Fruit fly (Drosophila melanogaster) whole organism, prepupa: ENCODE results near the gene dy.

Experiments used
- CG10631 ChIP-seq: fragments of 200-800 bp; sonication (Bioruptor generic); optimal IDR thresholded peaks from 2 replicates; lab custom pipeline; 2016; ENCODE audit warnings: missing biosample characterization, missing genetic modification characterization
- CG10669 ChIP-seq: fragments of 200-800 bp; sonication (Bioruptor generic); optimal IDR thresholded peaks from 3 replicates; lab custom pipeline; 2018; ENCODE audit warnings: missing biosample characterization, mild to moderate bottlenecking, missing genetic modification characterization, moderate library complexity
- CG11294 ChIP-seq: fragments of 200-800 bp; sonication (Bioruptor generic); IDR thresholded peaks from 2 replicates; pipeline ENCODE4 v1.3.6; 2022; ENCODE audit warnings: missing biosample characterization, missing genetic modification characterization
- CG11762 ChIP-seq: fragments of 200-800 bp; sonication (Bioruptor generic); optimal IDR thresholded peaks from 3 replicates; lab custom pipeline; 2016; ENCODE audit warnings: missing biosample characterization, missing genetic modification characterization; ENCODE audit not compliant: insufficient read depth
- CG11902 ChIP-seq: fragments of 200-800 bp; sonication (Bioruptor generic); optimal IDR thresholded peaks from 3 replicates; lab custom pipeline; 2016; ENCODE audit warnings: missing biosample characterization, missing genetic modification characterization
- CG15336 ChIP-seq: fragments of 200-800 bp; sonication (Bioruptor generic); IDR thresholded peaks from 2 replicates; pipeline ENCODE4 v1.3.6; 2022; ENCODE audit warnings: missing biosample characterization, missing genetic modification characterization
- CG16779 ChIP-seq: fragments of 200-800 bp; sonication (Bioruptor generic); optimal IDR thresholded peaks from 3 replicates; lab custom pipeline; 2017; ENCODE audit warnings: missing biosample characterization, mild to moderate bottlenecking, missing genetic modification characterization
- CG3032 ChIP-seq: fragments of 200-800 bp; optimal IDR thresholded peaks from 2 replicates; lab custom pipeline; 2019; ENCODE audit warnings: missing biosample characterization, mild to moderate bottlenecking, missing genetic modification characterization, moderate library complexity
- CG31627 ChIP-seq: fragments of 200-800 bp; sonication (Bioruptor generic); optimal IDR thresholded peaks from 3 replicates; lab custom pipeline; 2016; ENCODE audit warnings: missing biosample characterization, missing genetic modification characterization
- CG32006 ChIP-seq: fragments of 200-800 bp; sonication (Bioruptor generic); optimal IDR thresholded peaks from 3 replicates; lab custom pipeline; 2017; ENCODE audit warnings: missing biosample characterization, mild to moderate bottlenecking, missing genetic modification characterization
- CG3919 ChIP-seq: fragments of 200-800 bp; sonication (Bioruptor generic); optimal IDR thresholded peaks from 3 replicates; lab custom pipeline; 2016; ENCODE audit warnings: missing biosample characterization, missing genetic modification characterization
- CG4318 ChIP-seq: fragments of 200-800 bp; sonication (Bioruptor generic); optimal IDR thresholded peaks from 3 replicates; lab custom pipeline; 2017; ENCODE audit warnings: missing biosample characterization, mild to moderate bottlenecking, missing genetic modification characterization
- CG6163 ChIP-seq: fragments of 200-800 bp; sonication (Bioruptor generic); IDR thresholded peaks from 3 replicates; pipeline ENCODE4 v1.3.6; 2022; ENCODE audit warnings: missing biosample characterization, missing genetic modification characterization
- CG6276 ChIP-seq: fragments of 200-800 bp; sonication (Bioruptor generic); optimal IDR thresholded peaks from 2 replicates; lab custom pipeline; 2017; ENCODE audit warnings: missing biosample characterization, mild to moderate bottlenecking, missing genetic modification characterization
- CG6808 ChIP-seq: fragments of 200-800 bp; sonication (Bioruptor generic); optimal IDR thresholded peaks from 3 replicates; lab custom pipeline; 2017; ENCODE audit warnings: missing biosample characterization, missing genetic modification characterization, mild to moderate bottlenecking, moderate library complexity, missing genetic modification reagents
- CG8119 ChIP-seq: fragments of 200-800 bp; sonication (Bioruptor generic); IDR thresholded peaks from 3 replicates; pipeline ENCODE4 v1.3.6; 2022; ENCODE audit warnings: missing biosample characterization, missing genetic modification characterization
- CG8632 ChIP-seq: fragments of 200-800 bp; sonication (Bioruptor generic); optimal IDR thresholded peaks from 3 replicates; lab custom pipeline; 2016; ENCODE audit warnings: missing biosample characterization, missing genetic modification characterization
- CG9139 ChIP-seq: fragments of 200-800 bp; sonication (Bioruptor generic); optimal IDR thresholded peaks from 3 replicates; lab custom pipeline; 2017; ENCODE audit warnings: missing biosample characterization, mild to moderate bottlenecking, missing genetic modification characterization
- Eip78C ChIP-seq: fragments of 200-800 bp; sonication (Bioruptor generic); peaks from one replicate; lab custom pipeline; 2016; ENCODE audit warnings: missing biosample characterization, missing genetic modification characterization
- Eip93F ChIP-seq: fragments of 200-800 bp; sonication (Bioruptor generic); optimal IDR thresholded peaks from 2 replicates; lab custom pipeline; 2016; ENCODE audit warnings: missing biosample characterization, mild to moderate bottlenecking, missing genetic modification characterization
- Ets21C ChIP-seq: fragments of 200-800 bp; sonication (Bioruptor generic); optimal IDR thresholded peaks from 3 replicates; lab custom pipeline; 2016; ENCODE audit warnings: missing biosample characterization, missing genetic modification characterization
- Ets96B ChIP-seq: fragments of 200-800 bp; optimal IDR thresholded peaks from 2 replicates; lab custom pipeline; 2019; ENCODE audit warnings: missing biosample characterization, mild to moderate bottlenecking, missing genetic modification characterization, moderate library complexity
- Gug ChIP-seq: fragments of 200-800 bp; sonication (Bioruptor generic); IDR thresholded peaks from 2 replicates; pipeline ENCODE4 v1.3.6; 2022; ENCODE audit warnings: missing biosample characterization, missing genetic modification characterization
- Hr39 ChIP-seq: fragments of 200-800 bp; sonication (Bioruptor generic); optimal IDR thresholded peaks from 2 replicates; lab custom pipeline; 2016; ENCODE audit warnings: missing biosample characterization, missing genetic modification characterization
- Hr4 ChIP-seq: fragments of 200-800 bp; sonication (Bioruptor generic); optimal IDR thresholded peaks from 3 replicates; lab custom pipeline; 2016; ENCODE audit warnings: missing biosample characterization, missing genetic modification characterization
- Lpt ChIP-seq: fragments of 200-800 bp; sonication (Bioruptor generic); optimal IDR thresholded peaks from 3 replicates; lab custom pipeline; 2016; ENCODE audit warnings: missing biosample characterization, missing genetic modification characterization
- Met ChIP-seq: fragments of 200-800 bp; sonication (Bioruptor generic); optimal IDR thresholded peaks from 3 replicates; lab custom pipeline; 2016; ENCODE audit warnings: missing biosample characterization, missing genetic modification characterization
- OdsH ChIP-seq: fragments of 200-800 bp; sonication (Bioruptor generic); optimal IDR thresholded peaks from 3 replicates; lab custom pipeline; 2016; ENCODE audit warnings: missing biosample characterization, missing genetic modification characterization
- Smox ChIP-seq: fragments of 200-800 bp; sonication (Bioruptor generic); optimal IDR thresholded peaks from 3 replicates; lab custom pipeline; 2016; ENCODE audit warnings: missing biosample characterization, missing genetic modification characterization
- Sox102F ChIP-seq: fragments of 200-800 bp; sonication (Bioruptor generic); optimal IDR thresholded peaks from 2 replicates; lab custom pipeline; 2016; ENCODE audit warnings: missing biosample characterization, mild to moderate bottlenecking, missing genetic modification characterization
- Sox15 ChIP-seq: fragments of 200-800 bp; sonication (Bioruptor generic); optimal IDR thresholded peaks from 3 replicates; lab custom pipeline; 2016; ENCODE audit warnings: missing biosample characterization, missing genetic modification characterization
- acj6 ChIP-seq: fragments of 200-800 bp; sonication (Bioruptor generic); optimal IDR thresholded peaks from 3 replicates; lab custom pipeline; 2016; ENCODE audit warnings: missing biosample characterization, missing genetic modification characterization
- cyc ChIP-seq: fragments of 200-800 bp; sonication (Bioruptor generic); optimal IDR thresholded peaks from 3 replicates; lab custom pipeline; 2016; ENCODE audit warnings: missing biosample characterization, missing genetic modification characterization
- dac ChIP-seq: fragments of 200-800 bp; sonication (Bioruptor generic); optimal IDR thresholded peaks from 2 replicates; lab custom pipeline; 2017; ENCODE audit warnings: missing biosample characterization, mild to moderate bottlenecking, missing genetic modification characterization
- dsx ChIP-seq: fragments of 200-800 bp; optimal IDR thresholded peaks from 3 replicates; lab custom pipeline; 2019; ENCODE audit warnings: missing biosample characterization, mild to moderate bottlenecking, missing genetic modification characterization, moderate library complexity; ENCODE audit not compliant: poor library complexity, severe bottlenecking
- esn ChIP-seq: fragments of 200-800 bp; sonication (Bioruptor generic); optimal IDR thresholded peaks from 2 replicates; lab custom pipeline; 2016; ENCODE audit warnings: missing biosample characterization, mild to moderate bottlenecking, missing genetic modification characterization, moderate library complexity
- fd59A ChIP-seq: fragments of 200-800 bp; sonication (Bioruptor generic); optimal IDR thresholded peaks from 2 replicates; lab custom pipeline; 2017; ENCODE audit warnings: missing biosample characterization, mild to moderate bottlenecking, missing genetic modification characterization, missing genetic modification reagents
- fkh ChIP-seq: fragments of 200-800 bp; sonication (Bioruptor generic); optimal IDR thresholded peaks from 3 replicates; lab custom pipeline; 2017; ENCODE audit warnings: missing biosample characterization, mild to moderate bottlenecking, missing genetic modification characterization, moderate library complexity
- lz ChIP-seq: fragments of 200-800 bp; sonication (Bioruptor generic); optimal IDR thresholded peaks from 3 replicates; lab custom pipeline; 2016; ENCODE audit warnings: missing biosample characterization, missing genetic modification characterization
- net ChIP-seq: fragments of 200-800 bp; sonication (Bioruptor generic); optimal IDR thresholded peaks from 3 replicates; lab custom pipeline; 2016; ENCODE audit warnings: missing biosample characterization, missing genetic modification characterization
- pdm3 ChIP-seq: fragments of 200-800 bp; sonication (Bioruptor generic); optimal IDR thresholded peaks from 3 replicates; lab custom pipeline; 2016; ENCODE audit warnings: missing biosample characterization, missing genetic modification characterization
- salr ChIP-seq, 2 experiments: fragments of 200-800 bp; sonication (Bioruptor generic); optimal IDR thresholded peaks; 3 replicates each; lab custom pipeline; 2016 to 2018; ENCODE audit warnings: missing biosample characterization in 2 of 2, missing genetic modification characterization in 2 of 2, mild to moderate bottlenecking in 1 of 2
- svp ChIP-seq: fragments of 200-800 bp; sonication (Bioruptor generic); peaks from one replicate; lab custom pipeline; 2016; ENCODE audit warnings: missing biosample characterization, missing genetic modification characterization
- topi ChIP-seq: fragments of 200-800 bp; sonication (Bioruptor generic); optimal IDR thresholded peaks from 3 replicates; lab custom pipeline; 2016; ENCODE audit warnings: missing biosample characterization, missing genetic modification characterization

dy gene

DNA sequence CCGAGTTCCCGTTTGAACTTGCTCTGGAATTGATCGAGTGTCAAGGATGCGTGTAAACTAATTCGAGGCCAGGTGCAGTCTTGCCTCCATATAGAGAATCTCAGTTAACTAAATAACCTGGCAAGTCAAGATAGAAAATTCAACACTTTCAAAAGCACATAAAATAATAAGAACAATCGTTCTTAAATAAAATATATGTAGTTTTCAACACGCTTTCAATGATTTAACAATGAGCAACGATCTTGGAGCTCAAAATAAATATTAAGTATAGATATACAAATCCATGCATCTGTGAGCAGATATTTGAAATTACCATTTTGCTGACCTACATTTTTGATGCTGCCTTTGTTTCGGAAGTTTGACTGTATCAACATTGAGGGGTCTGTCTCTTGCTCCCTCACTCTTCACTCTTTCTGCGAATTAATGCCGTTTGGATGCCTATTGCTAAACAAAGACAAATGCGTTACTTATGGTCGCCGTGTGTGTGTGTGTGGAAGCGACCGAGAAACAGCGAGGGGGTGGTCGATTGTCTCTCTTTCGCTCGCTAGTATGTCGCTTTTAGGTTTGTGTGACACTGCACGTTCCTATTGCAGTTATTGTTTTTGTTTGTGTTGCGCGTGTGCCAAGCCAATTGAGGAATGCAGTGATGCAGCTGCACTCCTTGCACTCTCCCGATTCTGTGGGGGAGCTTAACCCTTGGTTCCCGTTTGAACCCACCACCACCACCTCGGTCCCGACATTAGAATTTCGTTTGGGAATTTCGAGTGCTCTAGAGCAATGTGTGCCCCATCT, 41.9 kb upstream of the dy start (continued):
- TF ChIP-seq CG11762 (GFP tag; lab: Kevin White, UChicago): peak; percentile 48
- TF ChIP-seq svp (GFP tag; lab: Kevin White, UChicago): peak; percentile 79
- TF ChIP-seq CG16779 (tag; lab: Kevin White, UChicago): no peak
- TF ChIP-seq CG10631 (GFP tag; lab: Kevin White, UChicago): peak; percentile 61
- TF ChIP-seq dsx (GFP tag; lab: Kevin White, UChicago): no peak
- TF ChIP-seq CG32006 (GFP tag; lab: Kevin White, UChicago): peak; percentile 93
- TF ChIP-seq Ets96B (tag; lab: Kevin White, UChicago): peak; percentile 12
- peak; percentile 59 for TF ChIP-seq net (GFP tag; lab: Kevin White, UChicago)
- TF ChIP-seq Met (GFP tag; lab: Kevin White, UChicago): peak; percentile 53
- peak; percentile 60 for TF ChIP-seq esn (GFP tag; lab: Kevin White, UChicago)
- TF ChIP-seq Smox: peak; percentile 39
- peak; percentile 22 for TF ChIP-seq CG10669
- peak; percentile 86 for TF ChIP-seq Hr4 (GFP tag; lab: Kevin White, UChicago)
- TF ChIP-seq CG6276 (GFP tag; lab: Kevin White, UChicago): peak; percentile 84
- TF ChIP-seq CG3032 (tag; lab: Kevin White, UChicago): peak; percentile 37
- peak; percentile 85 for TF ChIP-seq dac (GFP tag; lab: Kevin White, UChicago)
- peak; percentile 18 for TF ChIP-seq Ets21C
- TF ChIP-seq Sox102F (GFP tag; lab: Kevin White, UChicago): peak; percentile 50
- TF ChIP-seq CG3919 (GFP tag; lab: Kevin White, UChicago): peak; percentile 66
- TF ChIP-seq CG9139: no peak
- peak; percentile 58 for TF ChIP-seq lz
- TF ChIP-seq CG8632: peak; percentile 5
- TF ChIP-seq CG6163 (GFP tag; lab: Robert Waterston, UW): peak; percentile 53
- TF ChIP-seq fd59A (GFP tag; lab: Kevin White, UChicago): no peak
- TF ChIP-seq CG11294 (GFP tag; lab: Robert Waterston, UW): peak; percentile 84; the same call in 1 of the 2 replicates
- peak; percentile 0 for TF ChIP-seq CG6808 (GFP tag; lab: Kevin White, UChicago)
- TF ChIP-seq CG8119: peak; percentile 84
- no peak for TF ChIP-seq Eip93F (GFP tag; lab: Kevin White, UChicago)
- TF ChIP-seq Eip78C: peak; percentile 93
- TF ChIP-seq CG11902 (GFP tag; lab: Kevin White, UChicago): no peak
- TF ChIP-seq Hr39 (GFP tag; lab: Kevin White, UChicago): peak; percentile 61

DNA sequence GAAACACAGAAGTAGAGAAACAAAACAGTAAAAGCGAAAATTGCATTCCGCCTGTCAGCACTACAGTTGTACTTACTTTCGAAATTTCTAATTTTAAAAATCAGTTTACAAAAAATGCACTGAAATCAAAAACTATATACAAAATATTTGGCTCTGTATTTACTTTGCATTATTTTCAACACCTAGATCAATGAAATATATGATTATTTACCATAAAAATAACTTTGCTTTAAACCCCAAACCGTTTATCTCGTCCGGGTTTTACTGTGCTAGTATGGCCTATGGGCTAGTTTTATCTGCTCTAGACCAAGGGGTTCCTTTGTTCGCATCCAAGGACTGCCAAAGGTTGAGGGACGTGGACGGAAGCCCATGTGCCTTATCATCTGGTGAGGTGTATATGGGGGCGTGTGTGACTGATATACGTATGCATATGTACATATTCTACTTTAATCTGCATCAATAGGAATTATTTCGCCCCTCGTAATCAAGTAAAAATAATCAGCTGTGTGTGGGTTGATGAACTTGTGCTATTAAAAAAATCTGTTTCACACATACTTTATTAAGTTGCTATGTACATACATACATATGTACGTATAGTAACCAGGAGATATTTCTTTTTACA, 40.8 kb upstream of the dy start:
- TF ChIP-seq Sox102F (GFP tag; lab: Kevin White, UChicago) (no peak), CG11294 (GFP tag; lab: Robert Waterston, UW) (0 out of 2 replicates have a peak, but pooled peaks have one; percentile 41), CG10631 (GFP tag; lab: Kevin White, UChicago) (peak; percentile 18), Lpt (GFP tag; lab: Kevin White, UChicago) (no peak), pdm3 (GFP tag; lab: Kevin White, UChicago) (peak; percentile 0), Met (GFP tag; lab: Kevin White, UChicago) (no peak), fd59A (GFP tag; lab: Kevin White, UChicago) (no peak), topi (GFP tag; lab: Kevin White, UChicago) (no peak), CG3032 (tag; lab: Kevin White, UChicago) (no peak), dac (GFP tag; lab: Kevin White, UChicago) (no peak), fkh (GFP tag; lab: Kevin White, UChicago) (no peak), CG10669 (no peak), dsx (GFP tag; lab: Kevin White, UChicago) (no peak), salr (GFP tag; optimal IDR thresholded peaks at IDR 0.05; lab: Kevin White, UChicago) (no peak), esn (GFP tag; lab: Kevin White, UChicago) (no peak), CG31627 (GFP tag; lab: Kevin White, UChicago) (no peak), CG6808 (GFP tag; lab: Kevin White, UChicago) (no peak), CG6163 (GFP tag; lab: Robert Waterston, UW) (peak; percentile 38; the same call in 1 of the 3 replicates), cyc (GFP tag; lab: Kevin White, UChicago) (no peak), Sox15 (GFP tag; lab: Kevin White, UChicago) (no peak), CG6276 (GFP tag; lab: Kevin White, UChicago) (no peak), CG3919 (GFP tag; lab: Kevin White, UChicago) (peak; percentile 1), Ets96B (tag; lab: Kevin White, UChicago) (no peak), Smox (no peak), Gug (no peak), acj6 (peak; percentile 15), CG8119 (peak; percentile 41; the same call in 1 of the 3 replicates), Hr39 (GFP tag; lab: Kevin White, UChicago) (no peak), CG15336 (no peak; the same call in 1 of the 2 replicates), OdsH (GFP tag; lab: Kevin White, UChicago) (no peak), CG11762 (GFP tag; lab: Kevin White, UChicago) (no peak), CG4318 (GFP tag; lab: Kevin White, UChicago) (no peak), Hr4 (GFP tag; lab: Kevin White, UChicago) (no peak), net (GFP tag; lab: Kevin White, UChicago) (no peak)
